Worm (Caenorhabditis elegans): ENCODE measurements around the gene R02F2.10.

DNA sequence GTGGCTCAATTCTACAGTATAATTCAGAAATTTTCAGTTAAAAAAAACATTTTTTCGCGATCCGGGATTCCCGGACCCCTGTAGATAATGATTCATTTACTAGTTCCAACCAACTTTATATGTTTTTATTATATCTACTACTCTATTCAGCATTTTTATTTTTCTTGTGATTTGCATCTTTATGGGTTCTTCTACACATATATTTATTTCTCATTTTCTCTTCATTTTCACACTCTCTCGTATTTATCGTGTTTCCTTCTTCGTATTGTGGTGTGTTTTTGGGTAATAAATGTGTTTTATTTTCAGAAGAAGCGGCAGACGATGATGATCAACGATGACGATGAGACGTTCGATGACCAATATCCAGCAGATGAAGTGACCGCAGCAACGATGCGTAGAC, 14.0 kb upstream of the R02F2.10 start, which contains the start of gene F48E8.2:
- no peak for TF ChIP-seq fkh-10 (GFP tag; optimal IDR thresholded peaks at IDR 0.05)
- no peak for TF ChIP-seq pha-4 (tag; optimal IDR thresholded peaks at IDR 0.05)
- TF ChIP-seq unc-3 (GFP tag; conservative IDR thresholded peaks at IDR 0.05): no peak
- no peak for TF ChIP-seq unc-3 (tag; optimal IDR thresholded peaks at IDR 0.05)
- no peak for TF ChIP-seq odd-2 (tag; optimal IDR thresholded peaks at IDR 0.05)
- TF ChIP-seq nhr-232 (tag; optimal IDR thresholded peaks at IDR 0.05): no peak
- no peak for TF ChIP-seq eyg-1 (tag; optimal IDR thresholded peaks at IDR 0.05)
- no peak for TF ChIP-seq dmd-4 (tag; optimal IDR thresholded peaks at IDR 0.05; ENCODE audit: borderline replicate concordance)
- TF ChIP-seq ama-1 (optimal IDR thresholded peaks at IDR 0.05): no peak
- TF ChIP-seq lin-11 (tag; optimal IDR thresholded peaks at IDR 0.05): no peak
- no peak for TF ChIP-seq ceh-18 (tag; optimal IDR thresholded peaks at IDR 0.05)
- no peak for TF ChIP-seq unc-42 (tag; optimal IDR thresholded peaks at IDR 0.05)
- TF ChIP-seq elt-2 (tag; optimal IDR thresholded peaks at IDR 0.05): no peak
- no peak for TF ChIP-seq pqm-1 (tag; optimal IDR thresholded peaks at IDR 0.05)
- no peak for TF ChIP-seq ceh-22 (tag; optimal IDR thresholded peaks at IDR 0.05)

All from whole organism, late embryonic.